Worm (Caenorhabditis elegans) whole organism, L1 larva: ENCODE data around the gene C05D2.8.
A peak's percentile ranks its signal among the peaks of the same experiment; 100 is the strongest.

Source experiments
- F16B12.6 ChIP-seq: fragments of 150-350 bp; optimal IDR thresholded peaks from 2 replicates; lab custom pipeline; 2014; ENCODE audit warnings: missing biosample characterization, missing genetic modification characterization
- Y116A8C.19 ChIP-seq: sonication (generic microtip); optimal IDR thresholded peaks from 2 replicates; lab custom pipeline; 2016; ENCODE audit warnings: missing compliant biosample characterization, missing genetic modification characterization, borderline replicate concordance
- ama-1 ChIP-seq: fragments of 150-350 bp; optimal IDR thresholded peaks from 2 replicates; lab custom pipeline; 2014
- ceh-88 ChIP-seq: fragments of 200-800 bp; sonication (Bioruptor generic); IDR thresholded peaks from 2 replicates; pipeline ENCODE4 v1.3.6; 2022; ENCODE audit warnings: missing genetic modification characterization, missing compliant biosample characterization
- ceh-90 ChIP-seq: sonication (generic microtip); optimal IDR thresholded peaks from 2 replicates; lab custom pipeline; 2016; ENCODE audit warnings: missing genetic modification characterization, missing compliant biosample characterization
- efl-1 ChIP-seq, 4 experiments: fragments of 150-350 bp; optimal IDR thresholded peaks in 3 of 4; peaks in 1 of 4; 1 replicate in 1 of 4; 2 replicates in 3 of 4; lab custom pipeline; 2014; ENCODE audit warnings: missing biosample characterization in 2 of 4, missing genetic modification characterization in 2 of 4, missing genetic modification reagents in 2 of 4
- egl-13 ChIP-seq: sonication (generic microtip); optimal IDR thresholded peaks from 2 replicates; lab custom pipeline; 2016; ENCODE audit warnings: missing genotype, missing genetic modification reagents, missing genetic modification characterization, missing compliant biosample characterization
- elt-2 ChIP-seq: sonication (generic microtip); optimal IDR thresholded peaks from 2 replicates; lab custom pipeline; 2016; ENCODE audit warnings: missing genetic modification characterization, mild to moderate bottlenecking, inconsistent platforms, missing compliant biosample characterization, missing genetic modification reagents
- ets-5 ChIP-seq: fragments of 200-800 bp; sonication (Bioruptor generic); IDR thresholded peaks from 2 replicates; pipeline ENCODE4 v1.3.6; 2022; ENCODE audit warnings: missing genetic modification characterization, missing compliant biosample characterization
- fkh-10 ChIP-seq: sonication (generic microtip); optimal IDR thresholded peaks from 2 replicates; lab custom pipeline; 2017; ENCODE audit warnings: missing biosample characterization, missing genetic modification reagents, missing genetic modification characterization
- fos-1 ChIP-seq: fragments of 150-350 bp; optimal IDR thresholded peaks from 2 replicates; lab custom pipeline; 2014; ENCODE audit warnings: missing biosample characterization, missing genetic modification characterization
- hlh-17 ChIP-seq: fragments of 200-800 bp; sonication (Bioruptor generic); optimal IDR thresholded peaks from 2 replicates; lab custom pipeline; 2018; ENCODE audit warnings: missing genetic modification characterization, mild to moderate bottlenecking, missing compliant biosample characterization, moderate library complexity, borderline replicate concordance
- hlh-4 ChIP-seq: sonication (generic microtip); optimal IDR thresholded peaks from 2 replicates; lab custom pipeline; 2016; ENCODE audit warnings: mild to moderate bottlenecking, missing genetic modification characterization, missing compliant biosample characterization
- lin-14 ChIP-seq: fragments of 200-800 bp; sonication (Bioruptor generic); optimal IDR thresholded peaks from 2 replicates; lab custom pipeline; 2018; ENCODE audit warnings: mild to moderate bottlenecking, missing genetic modification characterization, moderate library complexity, missing compliant biosample characterization
- lin-35 ChIP-seq, 2 experiments: fragments of 150-350 bp; optimal IDR thresholded peaks; 2 replicates each; lab custom pipeline; 2014; ENCODE audit warnings: missing biosample characterization in 2 of 2, missing genetic modification characterization in 2 of 2, missing genetic modification reagents in 2 of 2
- lin-39 ChIP-seq: fragments of 150-350 bp; optimal IDR thresholded peaks from 2 replicates; lab custom pipeline; 2014; ENCODE audit warnings: missing biosample characterization, missing genetic modification reagents, missing genetic modification characterization
- lsy-2 ChIP-seq, 2 experiments: fragments of 150-350 bp; optimal IDR thresholded peaks; 2 replicates each; lab custom pipeline; 2014; ENCODE audit warnings: missing biosample characterization in 2 of 2, missing genetic modification characterization in 2 of 2
- mab-9 ChIP-seq: fragments of 200-800 bp; sonication (Bioruptor generic); IDR thresholded peaks from 2 replicates; pipeline ENCODE4 v1.3.6; 2022; ENCODE audit warnings: missing genetic modification reagents, missing genetic modification characterization, missing compliant biosample characterization
- mef-2 ChIP-seq: fragments of 150-350 bp; optimal IDR thresholded peaks from 2 replicates; lab custom pipeline; 2014; ENCODE audit warnings: missing biosample characterization, missing genetic modification characterization
- nhr-19 ChIP-seq: fragments of 200-800 bp; sonication (Bioruptor generic); conservative IDR thresholded peaks from 2 replicates; pipeline ENCODE4 v1.3.6; 2022; ENCODE audit warnings: missing genetic modification characterization, missing compliant biosample characterization
- nhr-237 ChIP-seq: fragments of 150-350 bp; optimal IDR thresholded peaks from 2 replicates; lab custom pipeline; 2014; ENCODE audit warnings: missing biosample characterization, missing genetic modification characterization
- nhr-47 ChIP-seq: sonication (generic microtip); optimal IDR thresholded peaks from 2 replicates; lab custom pipeline; 2016; ENCODE audit warnings: mild to moderate bottlenecking, missing genetic modification characterization, moderate library complexity, missing compliant biosample characterization
- nhr-71 ChIP-seq: sonication (generic microtip); optimal IDR thresholded peaks from 2 replicates; lab custom pipeline; 2016; ENCODE audit warnings: mild to moderate bottlenecking, missing genetic modification characterization, moderate library complexity, missing compliant biosample characterization
- nhr-84 ChIP-seq: sonication (generic microtip); optimal IDR thresholded peaks from 2 replicates; lab custom pipeline; 2017; ENCODE audit warnings: missing biosample characterization, missing genetic modification characterization
- nhr-85 ChIP-seq: sonication (generic microtip); peaks from one replicate; lab custom pipeline; 2016; ENCODE audit warnings: missing genetic modification characterization, inconsistent platforms, missing compliant biosample characterization
- nhr-90 ChIP-seq: sonication (generic microtip); optimal IDR thresholded peaks from 2 replicates; lab custom pipeline; 2016; ENCODE audit warnings: mild to moderate bottlenecking, missing genetic modification characterization, missing compliant biosample characterization; ENCODE audit not compliant: poor library complexity
- rnt-1 ChIP-seq: sonication (generic microtip); optimal IDR thresholded peaks from 2 replicates; lab custom pipeline; 2016; ENCODE audit warnings: mild to moderate bottlenecking, missing genetic modification characterization, moderate library complexity, missing compliant biosample characterization
- snu-23 ChIP-seq: sonication (generic microtip); optimal IDR thresholded peaks from 2 replicates; lab custom pipeline; 2016; ENCODE audit warnings: missing genetic modification characterization, missing compliant biosample characterization
- sox-4 ChIP-seq: sonication (generic microtip); optimal IDR thresholded peaks from 2 replicates; lab custom pipeline; 2016; ENCODE audit warnings: missing genetic modification characterization, missing compliant biosample characterization
- sptf-1 ChIP-seq: fragments of 150-350 bp; optimal IDR thresholded peaks from 2 replicates; lab custom pipeline; 2014; ENCODE audit warnings: missing biosample characterization, missing genetic modification characterization
- sup-37 ChIP-seq: fragments of 200-800 bp; sonication (Bioruptor generic); optimal IDR thresholded peaks from 2 replicates; lab custom pipeline; 2018; ENCODE audit warnings: mild to moderate bottlenecking, missing genetic modification characterization, missing compliant biosample characterization
- tlp-1 ChIP-seq: fragments of 150-350 bp; optimal IDR thresholded peaks from 2 replicates; lab custom pipeline; 2014; ENCODE audit warnings: missing biosample characterization, missing genetic modification characterization
- unc-130 ChIP-seq: fragments of 150-350 bp; optimal IDR thresholded peaks from 2 replicates; lab custom pipeline; 2017; ENCODE audit warnings: missing biosample characterization, missing genetic modification characterization, inconsistent platforms
- unc-62 ChIP-seq: fragments of 150-350 bp; optimal IDR thresholded peaks from 2 replicates; lab custom pipeline; 2014; ENCODE audit warnings: missing biosample characterization, missing genetic modification reagents, missing genetic modification characterization
- unc-86 ChIP-seq: sonication (generic microtip); optimal IDR thresholded peaks from 2 replicates; lab custom pipeline; 2016; ENCODE audit warnings: missing genetic modification characterization, missing compliant biosample characterization
- unc-98 ChIP-seq: fragments of 200-800 bp; sonication (Bioruptor generic); IDR thresholded peaks from 2 replicates; pipeline ENCODE4 v1.3.6; 2022; ENCODE audit warnings: missing genetic modification characterization, missing compliant biosample characterization
- vab-15 ChIP-seq: sonication (generic microtip); optimal IDR thresholded peaks from 2 replicates; lab custom pipeline; 2017; ENCODE audit warnings: missing genotype, mild to moderate bottlenecking, missing genetic modification characterization, missing compliant biosample characterization
- xbp-1 ChIP-seq: sonication (generic microtip); optimal IDR thresholded peaks from 2 replicates; lab custom pipeline; 2016; ENCODE audit warnings: missing genetic modification characterization, missing compliant biosample characterization
- zag-1 ChIP-seq: fragments of 150-350 bp; optimal IDR thresholded peaks from 2 replicates; lab custom pipeline; 2014; ENCODE audit warnings: missing biosample characterization, missing genetic modification characterization
- zip-4 ChIP-seq: fragments of 200-800 bp; sonication (Bioruptor generic); optimal IDR thresholded peaks from 2 replicates; lab custom pipeline; 2018; ENCODE audit warnings: mild to moderate bottlenecking, missing genetic modification characterization, moderate library complexity, missing compliant biosample characterization

The C05D2.8 gene

ce11 chrIII:5630350-5630749 is 20.2 kb upstream of the C05D2.8 start:
- TF ChIP-seq lin-35 (GFP tag; optimal IDR thresholded peaks at IDR 0.05; lab: Kevin White, UChicago) (no peak), unc-130 (tag; lab: Kevin White, UChicago) (peak; percentile 63), nhr-84 (no peak), nhr-71 (tag; lab: Kevin White, UChicago) (peak; percentile 42), snu-23 (GFP tag; lab: Kevin White, UChicago) (peak; percentile 2), rnt-1 (tag; lab: Kevin White, UChicago) (peak; percentile 48), lin-14 (GFP tag; lab: Kevin White, UChicago) (peak; percentile 40), sptf-1 (tag; lab: Kevin White, UChicago) (no peak), lsy-2 (tag; optimal IDR thresholded peaks at IDR 0.05; lab: Kevin White, UChicago) (peak in 1 of 2 experiments; percentile 21), efl-1 (optimal IDR thresholded peaks at IDR 0.05; lab: Kevin White, UChicago) (no peak), efl-1 (GFP tag; optimal IDR thresholded peaks at IDR 0.05 in 1 of 2; lab: Kevin White, UChicago) (peak in 1 of 2 experiments; percentile 72)

- no peak for TF ChIP-seq ceh-88 (GFP tag; lab: Robert Waterston, UW)
- TF ChIP-seq lin-14 (GFP tag; lab: Kevin White, UChicago) = peak; percentile 49
- no peak for TF ChIP-seq nhr-237 (tag; lab: Kevin White, UChicago)
- TF ChIP-seq lsy-2 (tag; optimal IDR thresholded peaks at IDR 0.05; lab: Kevin White, UChicago) = peak; percentile 34 to 38
- peak; percentile 63 for TF ChIP-seq rnt-1 (tag; lab: Kevin White, UChicago)
- no peak for TF ChIP-seq sup-37 (GFP tag; lab: Kevin White, UChicago)
- no peak for TF ChIP-seq zag-1 (tag; lab: Kevin White, UChicago)
- TF ChIP-seq hlh-17 (GFP tag; lab: Kevin White, UChicago) = no peak
- TF ChIP-seq nhr-71 (tag; lab: Kevin White, UChicago) = peak; percentile 65
- peak; percentile 12 for TF ChIP-seq snu-23 (GFP tag; lab: Kevin White, UChicago)
- peak; percentile 27; the same call in 1 of the 2 replicates for TF ChIP-seq nhr-19 (GFP tag; lab: Robert Waterston, UW)
- TF ChIP-seq ceh-90 (tag; lab: Kevin White, UChicago) = no peak
- TF ChIP-seq fos-1 (tag; lab: Kevin White, UChicago) = no peak
- no peak for TF ChIP-seq zip-4 (GFP tag; lab: Kevin White, UChicago)
- no peak for TF ChIP-seq ets-5
- no peak for TF ChIP-seq fkh-10 (GFP tag; lab: Kevin White, UChicago)
- no peak for TF ChIP-seq elt-2 (tag; lab: Kevin White, UChicago)
- no peak for TF ChIP-seq hlh-4 (tag; lab: Kevin White, UChicago)
Observed at ce11 chrIII:5629225-5629624, 19.1 kb upstream of the C05D2.8 start.

ce11 chrIII:5624835-5625234 is 14.7 kb upstream of the C05D2.8 start, which contains the start of gene daf-4:
Gene daf-4, plus strand, starts transcription at chrIII:5625135.
- TF ChIP-seq tlp-1 (no peak), lin-39 (tag; lab: Kevin White, UChicago) (no peak), nhr-85 (tag; lab: Kevin White, UChicago) (no peak), F16B12.6 (no peak), mab-9 (GFP tag; lab: Robert Waterston, UW) (no peak), xbp-1 (tag; lab: Kevin White, UChicago) (no peak), mef-2 (tag; lab: Kevin White, UChicago) (no peak), unc-86 (tag; lab: Kevin White, UChicago) (no peak), sox-4 (tag; lab: Kevin White, UChicago) (no peak), unc-62 (GFP tag; lab: Kevin White, UChicago) (no peak), egl-13 (no peak), ama-1 (lab: Kevin White, UChicago) (no peak), hlh-17 (GFP tag; lab: Kevin White, UChicago) (no peak), unc-98 (GFP tag; lab: Robert Waterston, UW) (no peak), vab-15 (tag; lab: Kevin White, UChicago) (no peak), Y116A8C.19 (no peak), nhr-47 (tag; lab: Kevin White, UChicago) (no peak), nhr-90 (tag; lab: Kevin White, UChicago) (no peak)
